Worm (Caenorhabditis elegans): ENCODE measurements around the gene srh-118.

srh-118 gene

ce11 chrV:17512763-17513162 is 16.8 kb upstream of the srh-118 start:
- TF ChIP-seq fkh-10 (GFP tag; optimal IDR thresholded peaks at IDR 0.05) = no peak
- TF ChIP-seq sup-37 (GFP tag; optimal IDR thresholded peaks at IDR 0.05) = no peak
- no peak for TF ChIP-seq Y116A8C.19 (tag; optimal IDR thresholded peaks at IDR 0.05; ENCODE audit: borderline replicate concordance)
- TF ChIP-seq nhr-71 (tag; optimal IDR thresholded peaks at IDR 0.05) = no peak
- no peak for TF ChIP-seq unc-30 (tag; optimal IDR thresholded peaks at IDR 0.05)
- TF ChIP-seq ceh-88 (GFP tag; IDR thresholded peaks at IDR 0.05) = no peak
- no peak for TF ChIP-seq ztf-4 (tag; optimal IDR thresholded peaks at IDR 0.05)
- no peak for TF ChIP-seq efl-1 (optimal IDR thresholded peaks at IDR 0.05)
- TF ChIP-seq efl-1 (GFP tag; optimal IDR thresholded peaks at IDR 0.05 in 1 of 2) = no peak
- TF ChIP-seq blmp-1 (tag; optimal IDR thresholded peaks at IDR 0.05) = no peak
- TF ChIP-seq hlh-4 (tag; optimal IDR thresholded peaks at IDR 0.05) = no peak
- no peak for TF ChIP-seq unc-86 (tag; optimal IDR thresholded peaks at IDR 0.05)
- no peak for TF ChIP-seq sptf-1 (tag; optimal IDR thresholded peaks at IDR 0.05)
- TF ChIP-seq elt-3 (tag; optimal IDR thresholded peaks at IDR 0.05) = no peak

- no peak for TF ChIP-seq unc-98 (GFP tag; IDR thresholded peaks at IDR 0.05)
- TF ChIP-seq unc-130 (tag; optimal IDR thresholded peaks at IDR 0.05) = no peak
- TF ChIP-seq lsy-2 (tag; optimal IDR thresholded peaks at IDR 0.05) = no peak
These were observed 12.5 kb upstream of the srh-118 start, which contains the start of gene srw-32 for ce11 chrV:17508493-17508892. srw-32 (plus strand) TSS chrV:17508793.

ce11 chrV:17506289-17506688 is 10.3 kb upstream of the srh-118 start, which contains the start of gene srw-31:
srw-31 (plus strand) TSS chrV:17506589.
- TF ChIP-seq xbp-1 (tag; optimal IDR thresholded peaks at IDR 0.05) = no peak
- no peak for TF ChIP-seq mab-9 (GFP tag; IDR thresholded peaks at IDR 0.05)
- TF ChIP-seq hlh-17 (GFP tag; optimal IDR thresholded peaks at IDR 0.05; ENCODE audit: borderline replicate concordance) = no peak
- TF ChIP-seq lin-39 (tag; optimal IDR thresholded peaks at IDR 0.05) = no peak
- TF ChIP-seq sup-37 (GFP tag; optimal IDR thresholded peaks at IDR 0.05) = no peak
- no peak for TF ChIP-seq snpc-4 (tag; optimal IDR thresholded peaks at IDR 0.05)
- TF ChIP-seq rnt-1 (tag; optimal IDR thresholded peaks at IDR 0.05) = no peak
- no peak for TF ChIP-seq unc-130 (tag; optimal IDR thresholded peaks at IDR 0.05)
- no peak for TF ChIP-seq mdl-1 (tag; optimal IDR thresholded peaks at IDR 0.05)
- TF ChIP-seq elt-2 (tag; optimal IDR thresholded peaks at IDR 0.05) = no peak
- TF ChIP-seq C04F5.9 (tag; optimal IDR thresholded peaks at IDR 0.05) = no peak
- no peak for TF ChIP-seq tlp-1 (tag; optimal IDR thresholded peaks at IDR 0.05)
- TF ChIP-seq pqm-1 (tag; optimal IDR thresholded peaks at IDR 0.05) = no peak
- TF ChIP-seq ztf-11 (tag; optimal IDR thresholded peaks at IDR 0.05) = no peak

- no peak for TF ChIP-seq nhr-77 (tag; optimal IDR thresholded peaks at IDR 0.05)
- TF ChIP-seq ceh-8 (GFP tag; optimal IDR thresholded peaks at IDR 0.05) = no peak
- no peak for TF ChIP-seq sox-4 (tag; optimal IDR thresholded peaks at IDR 0.05)
- no peak for TF ChIP-seq hlh-17 (GFP tag; optimal IDR thresholded peaks at IDR 0.05; ENCODE audit: borderline replicate concordance)
- TF ChIP-seq tbx-2 (tag; optimal IDR thresholded peaks at IDR 0.05) = no peak
- no peak for TF ChIP-seq unc-62 (GFP tag; optimal IDR thresholded peaks at IDR 0.05)
- TF ChIP-seq nhr-20 (tag; optimal IDR thresholded peaks at IDR 0.05) = no peak
- no peak for TF ChIP-seq ama-1 (optimal IDR thresholded peaks at IDR 0.05)
- TF ChIP-seq nhr-47 (tag; optimal IDR thresholded peaks at IDR 0.05) = no peak
- TF ChIP-seq hlh-4 (tag; optimal IDR thresholded peaks at IDR 0.05) = no peak
- no peak for TF ChIP-seq fos-1 (tag; optimal IDR thresholded peaks at IDR 0.05)
- no peak for TF ChIP-seq blmp-1 (tag; optimal IDR thresholded peaks at IDR 0.05)
These were observed 4.1 kb upstream of the srh-118 start for ce11 chrV:17500055-17500454.

- TF ChIP-seq nhr-90 (tag; optimal IDR thresholded peaks at IDR 0.05; ENCODE audit: poor library complexity) = no peak
- no peak for TF ChIP-seq fkh-8 (tag; optimal IDR thresholded peaks at IDR 0.05)
- no peak for TF ChIP-seq ceh-88 (GFP tag; IDR thresholded peaks at IDR 0.05)
- TF ChIP-seq isw-1 (GFP tag; IDR thresholded peaks at IDR 0.05) = no peak
- TF ChIP-seq snpc-4 (tag; optimal IDR thresholded peaks at IDR 0.05) = no peak
- TF ChIP-seq efl-1 (optimal IDR thresholded peaks at IDR 0.05) = no peak
- TF ChIP-seq efl-1 (GFP tag; optimal IDR thresholded peaks at IDR 0.05 in 1 of 2) = no peak
- TF ChIP-seq nhr-237 (tag; optimal IDR thresholded peaks at IDR 0.05) = no peak
- TF ChIP-seq fos-1 (tag; optimal IDR thresholded peaks at IDR 0.05) = no peak
- TF ChIP-seq skn-1 (tag; optimal IDR thresholded peaks at IDR 0.05) = no peak
- no peak for TF ChIP-seq elt-2 (tag; optimal IDR thresholded peaks at IDR 0.05)
These were observed 2.2 kb downstream of the srh-118 start, which contains the start of gene fbxa-102 for ce11 chrV:17493732-17494131. fbxa-102 (minus strand) TSS chrV:17493832.
